Worm (Caenorhabditis elegans): Measurements from ENCODE around the gene C03F11.4.

Gene C03F11.4

DNA sequence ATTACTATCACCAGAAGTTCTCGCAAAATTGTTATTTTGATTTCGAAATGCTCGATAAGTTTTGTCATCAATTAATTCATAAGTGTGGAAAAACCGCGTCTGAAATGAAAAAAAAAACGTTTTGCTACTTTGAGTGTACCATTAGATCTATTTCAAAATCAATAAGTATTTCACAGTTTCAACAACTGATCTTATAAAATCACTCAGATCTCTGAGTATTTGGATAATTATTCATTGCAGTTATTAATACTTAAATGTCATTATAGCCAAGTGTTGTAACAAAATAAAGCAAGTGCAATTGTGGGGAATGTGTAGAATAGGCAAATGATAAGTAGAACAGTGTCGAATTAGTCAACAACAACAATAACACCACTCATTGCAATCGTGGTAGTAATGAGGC, at the start of gene C03F11.4:
Gene C03F11.4, minus strand, starts transcription at position 101 of the 400 bp plus-strand sequence.
- no peak for TF ChIP-seq unc-62 (GFP tag; optimal IDR thresholded peaks at IDR 0.05)

DNA sequence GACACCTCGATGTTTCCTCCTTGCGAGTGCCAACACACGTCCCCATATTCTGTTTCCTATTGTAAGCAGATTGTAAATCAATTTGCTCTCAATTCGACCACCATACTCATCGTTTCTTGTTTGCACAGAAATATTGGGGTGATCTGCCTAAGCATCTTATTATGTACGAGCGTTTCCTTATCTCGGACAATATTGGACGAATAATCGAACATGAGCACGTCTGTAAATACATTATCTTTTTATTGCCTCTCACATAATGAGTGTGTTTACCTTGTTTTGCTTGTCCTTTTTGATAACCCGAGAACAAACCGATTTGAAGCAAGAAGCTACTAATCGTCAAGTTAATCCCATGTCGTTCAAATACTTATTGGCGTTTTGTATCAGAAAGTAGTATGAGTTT, 48.9 kb upstream of the C03F11.4 start:
- TF ChIP-seq unc-62 (GFP tag; optimal IDR thresholded peaks at IDR 0.05) = no peak

DNA sequence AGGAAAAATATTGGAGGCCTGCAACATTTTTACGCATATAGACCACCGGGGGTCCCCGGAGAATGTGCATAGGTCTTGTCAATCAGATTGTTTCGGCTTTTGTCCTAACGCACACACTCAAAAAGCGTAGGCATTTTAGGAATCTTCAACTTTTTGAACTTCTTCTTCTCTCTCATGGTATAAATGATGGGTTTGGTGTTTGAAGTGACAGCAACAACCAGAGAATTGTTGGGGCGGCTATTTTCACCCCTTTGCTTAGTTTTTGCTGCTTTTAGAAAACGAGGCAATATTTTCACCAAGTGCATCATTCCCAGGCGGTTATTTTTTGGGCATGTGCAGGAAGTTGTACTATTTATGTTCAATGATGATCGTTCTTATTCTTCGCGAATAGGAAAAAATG, 45.5 kb upstream of the C03F11.4 start:
- TF ChIP-seq unc-62 (GFP tag; optimal IDR thresholded peaks at IDR 0.05) = no peak

DNA sequence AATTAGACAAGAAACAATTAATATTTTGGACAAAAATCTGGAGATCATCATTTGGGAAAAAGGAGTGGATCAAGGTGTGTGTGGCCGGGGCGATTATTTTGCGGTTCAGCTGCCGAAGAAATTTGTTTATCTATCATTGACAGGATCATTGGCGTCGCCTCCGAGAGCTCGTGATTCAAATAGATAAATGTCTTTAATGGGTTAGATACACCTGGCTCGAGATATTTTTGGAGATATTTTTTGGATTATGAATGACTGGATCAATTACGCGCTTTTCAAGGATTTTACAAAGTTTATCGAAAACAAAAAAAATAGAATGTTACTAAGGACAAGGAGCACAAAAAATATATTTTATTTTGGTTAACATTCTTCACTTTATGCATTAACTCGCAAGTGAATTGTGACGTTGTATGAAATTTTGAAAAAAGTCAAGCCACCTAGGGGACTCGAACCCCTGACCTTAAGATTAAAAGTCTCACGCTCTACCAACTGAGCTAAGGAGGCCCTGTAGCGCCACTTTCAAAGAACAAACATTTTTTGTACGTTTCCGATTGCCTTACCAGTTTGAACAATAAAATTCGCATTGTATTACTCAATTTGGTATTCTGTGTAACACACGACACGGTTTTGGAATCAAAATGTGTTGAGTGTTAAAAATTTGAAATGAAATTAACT, 44.7 kb upstream of the C03F11.4 start, which contains the start of gene C25F6.6:
Gene C25F6.6, minus strand, starts transcription at position 51 of the 675 bp plus-strand sequence.
- no peak for TF ChIP-seq unc-62 (GFP tag; optimal IDR thresholded peaks at IDR 0.05)

DNA sequence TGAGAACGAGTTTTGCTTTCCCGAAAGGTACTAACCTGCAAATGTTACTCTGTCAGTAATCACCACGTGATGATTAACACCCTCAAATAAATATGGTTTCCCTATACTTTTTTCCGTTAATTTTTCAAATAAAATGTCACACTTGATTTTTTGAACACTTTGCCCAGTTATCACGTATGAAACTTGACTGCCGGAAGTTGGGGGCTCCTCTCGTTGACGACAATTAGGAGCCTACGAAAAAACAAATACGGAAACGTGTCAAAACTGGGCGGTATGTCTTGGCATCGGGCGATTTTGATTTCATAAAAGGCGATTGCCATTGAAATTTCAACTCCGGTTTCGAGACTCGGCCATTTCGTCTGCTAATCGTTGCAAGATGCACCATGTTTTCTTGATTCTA, 41.7 kb upstream of the C03F11.4 start, which contains the start of gene C25F6.8:
Gene C25F6.8, plus strand, starts transcription at position 301 of the 400 bp plus-strand sequence.
- TF ChIP-seq unc-62 (GFP tag; optimal IDR thresholded peaks at IDR 0.05) = no peak

DNA sequence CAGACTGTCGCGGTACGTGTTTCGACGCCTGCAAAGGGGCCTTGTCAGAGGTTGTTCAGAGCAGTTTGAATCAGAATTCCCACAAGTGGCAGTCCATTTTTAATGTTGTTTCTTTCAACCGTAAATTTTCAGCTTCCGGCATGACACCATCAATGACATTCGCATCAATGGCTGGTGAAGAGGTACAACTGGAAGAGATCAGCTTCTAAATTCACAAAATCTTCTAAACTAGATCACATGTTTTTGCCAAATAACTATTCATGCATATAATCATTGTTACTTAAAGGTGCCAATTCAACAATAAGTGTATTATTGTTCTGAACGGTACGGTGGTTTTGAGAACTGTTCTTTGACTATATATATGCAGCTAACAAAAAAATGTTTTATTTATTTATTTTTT, 41.1 kb upstream of the C03F11.4 start:
- TF ChIP-seq unc-62 (GFP tag; optimal IDR thresholded peaks at IDR 0.05) = no peak

DNA sequence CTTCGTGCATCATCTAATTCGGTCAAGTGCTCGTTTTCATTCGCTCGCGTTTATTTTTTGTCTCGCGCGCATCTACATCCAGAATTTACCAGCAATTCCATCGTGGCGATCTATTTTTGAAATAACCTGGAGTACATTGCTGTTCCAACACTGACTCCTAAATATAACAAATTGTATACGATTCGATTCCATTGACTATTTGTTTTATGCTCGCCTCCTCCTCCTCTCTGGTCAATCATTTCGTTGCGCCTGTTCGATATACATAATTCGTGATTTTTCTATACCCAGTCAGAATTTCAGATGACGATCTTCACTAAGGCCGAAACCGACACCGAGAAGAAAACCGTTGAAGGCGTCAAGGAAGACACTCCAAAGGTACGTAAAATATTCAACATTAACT, 38.6 kb upstream of the C03F11.4 start, which contains the start of gene itm-2:
Gene itm-2, plus strand, starts transcription at position 301 of the 400 bp plus-strand sequence.
- no peak for TF ChIP-seq unc-62 (GFP tag; optimal IDR thresholded peaks at IDR 0.05)

DNA sequence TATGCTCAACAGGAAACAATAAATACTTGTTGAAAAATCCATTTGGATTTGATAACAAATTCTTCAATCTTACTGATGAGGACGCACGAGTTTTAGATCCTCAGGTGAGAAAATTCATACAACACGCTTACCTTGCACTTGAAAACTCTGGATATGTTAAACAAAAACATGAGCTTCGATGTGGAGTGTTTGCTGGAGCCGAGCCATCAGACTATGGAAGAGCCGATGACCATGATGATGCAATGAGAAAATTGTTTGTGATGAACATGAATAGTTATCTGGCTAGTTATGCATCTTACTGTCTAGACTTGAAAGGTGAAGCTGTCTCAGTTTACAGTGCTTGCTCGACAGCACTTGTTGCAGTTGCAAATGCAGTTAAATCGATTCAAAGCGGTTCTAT, 27.7 kb upstream of the C03F11.4 start:
- no peak for TF ChIP-seq unc-62 (GFP tag; optimal IDR thresholded peaks at IDR 0.05)

DNA sequence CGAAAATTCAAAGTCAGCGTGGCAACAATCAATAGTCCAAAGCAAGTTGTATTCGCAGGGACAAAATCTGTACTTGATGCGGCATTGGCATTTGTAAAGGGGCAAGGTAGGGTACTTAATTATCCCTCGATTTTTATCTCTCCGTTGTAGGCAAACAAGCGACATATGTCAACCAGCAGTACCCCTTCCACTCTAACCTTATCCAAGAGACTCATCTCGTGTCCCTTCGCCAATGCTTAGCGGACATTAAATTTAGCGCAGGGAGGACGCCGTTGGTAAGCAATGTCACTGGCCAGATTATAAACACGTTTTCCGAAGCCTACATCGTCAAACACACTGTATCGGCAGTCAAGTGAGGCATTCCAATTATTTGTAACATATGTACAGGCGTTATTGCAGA, 23.1 kb upstream of the C03F11.4 start:
- peak; percentile 66 for TF ChIP-seq unc-62 (GFP tag; optimal IDR thresholded peaks at IDR 0.05)

DNA sequence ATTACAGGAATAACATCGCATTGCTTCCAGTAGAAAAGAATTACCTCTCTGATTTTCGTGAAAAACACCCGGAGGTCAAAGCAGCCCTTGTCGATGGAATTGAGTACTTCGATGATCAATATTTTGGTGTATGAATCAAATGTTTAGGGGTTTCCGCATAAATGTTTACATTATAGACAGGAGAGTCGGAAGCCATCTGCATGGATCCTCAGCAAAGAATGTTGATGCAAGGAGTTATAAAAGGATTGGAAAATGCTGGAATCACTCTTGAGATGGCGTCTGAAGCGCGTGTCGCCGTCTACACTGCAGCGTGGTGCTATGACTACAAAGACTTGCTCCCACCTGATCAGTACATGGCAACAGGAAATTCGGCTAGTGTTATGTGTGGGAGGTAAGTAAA, 8.0 kb upstream of the C03F11.4 start, which contains the start of gene C41A3.2:
Gene C41A3.2, minus strand, starts transcription at position 101 of the 400 bp plus-strand sequence.
- no peak for TF ChIP-seq unc-62 (GFP tag; optimal IDR thresholded peaks at IDR 0.05)

DNA sequence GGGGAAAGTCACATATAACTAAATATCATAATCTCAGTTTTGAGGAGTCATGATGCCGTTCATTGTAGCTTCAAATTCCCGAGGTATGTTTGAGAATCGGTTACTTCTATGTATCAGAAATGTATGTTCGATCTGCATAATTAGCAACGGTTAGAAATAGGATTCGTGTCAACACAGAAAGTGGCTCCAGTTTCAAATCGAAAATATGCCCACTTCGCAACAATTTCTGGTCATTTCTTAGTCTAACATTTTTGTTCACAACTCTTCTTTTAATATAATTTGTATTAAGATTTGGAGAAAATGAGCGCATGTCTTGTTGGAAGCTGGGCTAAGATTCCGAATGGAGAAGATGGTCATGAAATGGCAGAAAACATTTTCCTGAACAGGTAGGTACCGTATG, 7.3 kb upstream of the C03F11.4 start, which contains the start of gene pks-1:
Gene pks-1, plus strand, starts transcription at position 301 of the 400 bp plus-strand sequence.
- TF ChIP-seq unc-62 (GFP tag; optimal IDR thresholded peaks at IDR 0.05) = no peak

DNA sequence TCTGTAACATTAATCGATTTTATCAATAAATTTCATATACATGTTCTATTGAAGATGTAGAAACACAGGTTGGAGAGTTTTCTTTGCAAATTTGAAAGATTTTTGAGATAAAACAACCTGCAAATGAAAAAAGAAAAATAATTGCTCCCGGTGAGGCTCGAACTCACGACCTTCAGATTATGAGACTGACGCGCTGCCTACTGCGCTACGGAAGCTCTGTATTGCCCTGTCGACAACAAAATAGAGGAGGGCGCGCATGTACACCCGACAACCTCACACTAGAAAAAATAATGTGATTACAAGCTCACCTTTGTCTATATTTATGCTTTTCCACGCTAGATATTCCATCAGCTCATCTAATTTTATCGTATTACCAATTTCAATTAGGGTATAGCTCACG, 1.0 kb upstream of the C03F11.4 start:
- no peak for TF ChIP-seq unc-62 (GFP tag; optimal IDR thresholded peaks at IDR 0.05)

DNA sequence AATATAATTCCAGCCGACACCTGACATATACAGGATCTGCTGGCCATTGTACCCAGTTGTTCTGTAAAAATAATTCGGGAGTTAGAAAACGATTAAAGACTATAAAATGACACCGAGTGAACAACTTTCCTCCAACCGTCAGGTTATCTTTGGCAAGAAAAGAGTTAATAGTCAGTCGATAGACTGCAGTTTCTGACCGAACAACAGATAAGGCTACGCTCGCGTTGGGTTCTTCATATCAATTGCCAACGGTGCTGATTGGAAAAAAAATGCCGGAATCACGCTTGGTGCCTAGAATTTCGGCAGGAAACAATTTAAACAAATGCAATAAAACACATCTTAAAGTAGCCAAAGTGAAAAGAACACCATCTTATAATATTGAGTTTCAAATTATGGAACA, 5.7 kb downstream of the C03F11.4 start, which contains the start of gene scav-1:
Gene scav-1, minus strand, starts transcription at position 61 of the 400 bp plus-strand sequence.
- no peak for TF ChIP-seq unc-62 (GFP tag; optimal IDR thresholded peaks at IDR 0.05)

DNA sequence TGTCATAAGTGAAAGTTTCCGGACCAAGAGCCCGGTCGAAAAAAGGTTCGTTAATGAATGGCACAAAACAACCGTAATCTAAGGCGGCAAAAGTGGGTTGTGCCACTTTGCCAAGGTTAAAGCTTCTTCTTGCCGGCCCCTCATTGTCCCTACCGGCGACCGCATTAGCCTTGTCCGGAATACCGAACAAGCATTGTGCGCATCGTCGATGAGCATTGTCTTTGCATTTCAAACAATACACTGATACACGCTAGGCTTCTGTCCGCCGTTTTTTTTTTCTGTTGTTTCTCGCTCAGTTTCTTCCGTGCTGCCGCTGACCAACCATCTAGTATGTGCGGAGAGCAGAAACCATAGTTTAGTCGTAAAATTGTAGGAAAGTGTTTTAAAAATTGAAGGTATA, 8.9 kb downstream of the C03F11.4 start, which contains the start of gene C03F11.2:
Gene C03F11.2, minus strand, starts transcription at position 101 of the 400 bp plus-strand sequence.
- TF ChIP-seq unc-62 (GFP tag; optimal IDR thresholded peaks at IDR 0.05) = no peak

DNA sequence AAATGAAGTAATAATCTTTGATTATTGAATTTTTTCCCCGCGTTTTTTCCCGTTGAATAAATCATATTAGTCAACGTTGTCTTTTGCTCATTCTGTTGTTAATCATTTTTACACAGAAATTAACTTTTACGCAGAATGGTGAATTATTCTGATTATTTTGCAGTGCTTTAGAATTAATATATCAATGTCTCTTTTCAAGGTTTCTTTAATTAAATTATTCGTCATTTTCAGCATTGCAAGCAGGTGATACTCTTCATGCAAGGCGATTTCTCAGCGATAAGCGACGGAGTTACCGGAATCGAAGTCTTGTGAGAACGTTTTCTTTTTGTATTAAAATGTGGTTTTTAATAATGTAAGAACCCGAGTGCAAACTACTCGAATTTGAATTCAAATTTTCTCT, 18.6 kb downstream of the C03F11.4 start:
- TF ChIP-seq unc-62 (GFP tag; optimal IDR thresholded peaks at IDR 0.05) = no peak

DNA sequence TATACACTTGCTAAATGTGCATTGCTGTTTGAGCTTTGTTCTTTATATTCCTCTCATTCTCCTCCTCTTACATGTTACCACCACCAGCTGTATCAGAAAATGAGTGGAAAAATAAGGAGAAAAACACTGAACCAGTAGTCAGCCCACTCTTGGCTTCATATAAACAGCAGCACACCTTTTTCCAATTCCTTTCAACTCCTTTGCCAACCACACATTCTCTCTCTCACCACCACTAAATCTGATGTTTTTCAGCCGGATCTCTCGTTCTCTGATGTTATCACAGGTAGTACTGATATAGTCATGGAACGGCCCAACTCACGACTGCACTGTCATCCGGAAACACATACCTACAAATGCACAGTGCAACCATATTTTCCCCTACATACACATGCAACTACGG, 19.7 kb downstream of the C03F11.4 start, which contains the start of gene kcnl-3:
Gene kcnl-3, plus strand, starts transcription at position 301 of the 400 bp plus-strand sequence.
- no peak for TF ChIP-seq unc-62 (GFP tag; optimal IDR thresholded peaks at IDR 0.05)

DNA sequence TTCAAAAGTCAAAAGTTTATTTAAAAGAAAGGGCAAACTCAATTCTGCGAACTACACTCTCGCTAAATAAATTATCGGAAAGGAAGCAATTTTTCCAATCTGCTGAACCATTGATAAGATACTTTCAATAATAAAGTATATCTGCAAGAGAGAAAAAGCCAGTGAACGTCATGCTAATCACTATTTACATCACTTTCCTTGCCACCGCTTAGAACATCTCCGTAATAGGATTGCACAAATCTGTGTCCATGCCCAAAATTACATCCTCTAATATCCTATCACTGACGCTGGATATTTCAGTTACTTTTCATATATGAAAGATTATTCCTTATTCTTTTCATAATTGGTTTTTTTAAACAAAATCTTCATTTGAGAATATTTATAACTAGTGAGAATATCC, 23.5 kb downstream of the C03F11.4 start:
- no peak for TF ChIP-seq unc-62 (GFP tag; optimal IDR thresholded peaks at IDR 0.05)

Data from whole organism, dauer.